Fruit fly (Drosophila melanogaster) whole organism, embryonic: Measurements from ENCODE around the gene Cdc23.
A peak's percentile ranks its signal among the peaks of the same experiment; 100 is the strongest.

Source experiments
- Bdp1 ChIP-seq: fragments of 200-800 bp; sonication (Bioruptor generic); optimal IDR thresholded peaks from 3 replicates; lab custom pipeline; 2016; ENCODE audit warnings: missing biosample characterization, missing genetic modification characterization
- Blimp-1 ChIP-seq: fragments of 200-800 bp; sonication (Bioruptor generic); optimal IDR thresholded peaks from 3 replicates; lab custom pipeline; 2018; ENCODE audit warnings: missing biosample characterization, missing genetic modification characterization, mild to moderate bottlenecking, moderate library complexity, missing genetic modification reagents
- C15 ChIP-seq: fragments of 200-800 bp; sonication (Bioruptor generic); IDR thresholded peaks from 3 replicates; pipeline ENCODE4 v1.3.6; 2022; ENCODE audit warnings: missing biosample characterization, missing genetic modification characterization
- CG10431 ChIP-seq: fragments of 200-800 bp; sonication (Bioruptor generic); optimal IDR thresholded peaks from 3 replicates; lab custom pipeline; 2018; ENCODE audit warnings: missing biosample characterization, mild to moderate bottlenecking, missing genetic modification characterization
- CG11085 ChIP-seq: fragments of 200-800 bp; sonication (Bioruptor generic); IDR thresholded peaks from 2 replicates; pipeline ENCODE4 v1.3.6; 2022; ENCODE audit warnings: missing biosample characterization, missing genetic modification characterization
- CG11093 ChIP-seq: fragments of 200-800 bp; sonication (Bioruptor generic); IDR thresholded peaks from 3 replicates; pipeline ENCODE4 v1.3.6; 2022; ENCODE audit warnings: missing biosample characterization, missing genetic modification characterization
- CG1603 ChIP-seq: fragments of 200-800 bp; sonication (Bioruptor generic); optimal IDR thresholded peaks from 2 replicates; lab custom pipeline; 2019; ENCODE audit warnings: missing biosample characterization, mild to moderate bottlenecking, missing genetic modification characterization, moderate library complexity
- CG1647 ChIP-seq: fragments of 200-800 bp; sonication (Bioruptor generic); optimal IDR thresholded peaks from 3 replicates; lab custom pipeline; 2016; ENCODE audit warnings: missing biosample characterization, missing genetic modification characterization
- CG16815 ChIP-seq: fragments of 200-800 bp; sonication (Bioruptor generic); optimal IDR thresholded peaks from 3 replicates; lab custom pipeline; 2017; ENCODE audit warnings: missing biosample characterization, mild to moderate bottlenecking, missing genetic modification characterization
- CG17359 ChIP-seq: fragments of 200-800 bp; sonication (Bioruptor generic); optimal IDR thresholded peaks from 3 replicates; lab custom pipeline; 2018; ENCODE audit warnings: missing biosample characterization, mild to moderate bottlenecking, missing genetic modification characterization, moderate library complexity
- CG17912 ChIP-seq: fragments of 200-800 bp; sonication (Bioruptor generic); optimal IDR thresholded peaks from 2 replicates; lab custom pipeline; 2018; ENCODE audit warnings: missing biosample characterization, mild to moderate bottlenecking, missing genetic modification characterization
- CG2712 ChIP-seq: fragments of 200-800 bp; optimal IDR thresholded peaks from 3 replicates; lab custom pipeline; 2019; ENCODE audit warnings: missing biosample characterization, mild to moderate bottlenecking, missing genetic modification characterization, moderate library complexity
- CG3726 ChIP-seq: fragments of 200-800 bp; sonication (Bioruptor generic); IDR thresholded peaks from 3 replicates; pipeline ENCODE4, ENCODE4 v1.3.6; 2022; ENCODE audit warnings: missing biosample characterization, missing genetic modification characterization
- CG3995 ChIP-seq: fragments of 200-800 bp; sonication (Bioruptor generic); optimal IDR thresholded peaks from 3 replicates; lab custom pipeline; 2016; ENCODE audit warnings: missing biosample characterization, missing genetic modification characterization
- CG5245 ChIP-seq: fragments of 200-800 bp; sonication (Bioruptor generic); optimal IDR thresholded peaks from 3 replicates; lab custom pipeline; 2016; ENCODE audit warnings: missing biosample characterization, missing genetic modification characterization
- CG6689 ChIP-seq: fragments of 200-800 bp; sonication (Bioruptor generic); IDR thresholded peaks from 2 replicates; pipeline ENCODE4 v1.3.6; 2022; ENCODE audit warnings: missing biosample characterization, missing genetic modification characterization
- CG6813 ChIP-seq: fragments of 200-800 bp; sonication (Bioruptor generic); optimal IDR thresholded peaks from 2 replicates; lab custom pipeline; 2017; ENCODE audit warnings: missing biosample characterization, missing genetic modification characterization, mild to moderate bottlenecking, moderate library complexity, missing genetic modification reagents
- CG7987 ChIP-seq: fragments of 200-800 bp; sonication (Bioruptor generic); optimal IDR thresholded peaks from 2 replicates; lab custom pipeline; 2018; ENCODE audit warnings: missing biosample characterization, mild to moderate bottlenecking, missing genetic modification characterization, moderate library complexity
- CG8089 ChIP-seq: fragments of 200-800 bp; sonication (Bioruptor generic); optimal IDR thresholded peaks from 3 replicates; lab custom pipeline; 2016; ENCODE audit warnings: missing biosample characterization, missing genetic modification characterization
- CG8281 ChIP-seq: fragments of 200-800 bp; sonication (Bioruptor generic); optimal IDR thresholded peaks from 2 replicates; lab custom pipeline; 2018; ENCODE audit warnings: missing biosample characterization, mild to moderate bottlenecking, missing genetic modification characterization, moderate library complexity
- CG8388 ChIP-seq: fragments of 200-800 bp; sonication (Bioruptor generic); optimal IDR thresholded peaks from 2 replicates; lab custom pipeline; 2019; ENCODE audit warnings: missing biosample characterization, mild to moderate bottlenecking, missing genetic modification characterization, moderate library complexity
- CG9727 ChIP-seq: fragments of 200-800 bp; sonication (Bioruptor generic); optimal IDR thresholded peaks from 3 replicates; lab custom pipeline; 2017; ENCODE audit warnings: missing biosample characterization, mild to moderate bottlenecking, missing genetic modification characterization
- CTCF ChIP-seq: fragments of 200-800 bp; sonication (Bioruptor generic); optimal IDR thresholded peaks from 2 replicates; lab custom pipeline; 2017; ENCODE audit warnings: missing biosample characterization, mild to moderate bottlenecking, missing genetic modification characterization, moderate library complexity
- Dbx ChIP-seq: fragments of 200-800 bp; sonication (Bioruptor generic); IDR thresholded peaks from 3 replicates; pipeline ENCODE4 v1.3.6; 2022; ENCODE audit warnings: missing biosample characterization, missing genetic modification characterization
- ERR ChIP-seq: fragments of 200-800 bp; sonication (Bioruptor generic); optimal IDR thresholded peaks from 2 replicates; lab custom pipeline; 2016; ENCODE audit warnings: missing biosample characterization, missing genetic modification characterization
- H2.0 ChIP-seq: fragments of 200-800 bp; sonication (Bioruptor generic); IDR thresholded peaks from 2 replicates; pipeline ENCODE4 v1.3.6; 2022; ENCODE audit warnings: missing biosample characterization, missing genetic modification characterization
- Hmr ChIP-seq: fragments of 200-800 bp; sonication (Bioruptor generic); optimal IDR thresholded peaks from 3 replicates; lab custom pipeline; 2017; ENCODE audit warnings: mild to moderate bottlenecking, missing biosample characterization, missing genetic modification reagents, missing genetic modification characterization
- Hr51 ChIP-seq, 2 experiments: fragments of 200-800 bp; sonication (Bioruptor generic); optimal IDR thresholded peaks; 2 replicates in 1 of 2; 3 replicates in 1 of 2; lab custom pipeline; 2016 to 2018; ENCODE audit warnings: missing biosample characterization in 2 of 2, missing genetic modification characterization in 2 of 2, mild to moderate bottlenecking in 1 of 2, moderate library complexity in 1 of 2
- Lhr ChIP-seq: fragments of 200-800 bp; sonication (Bioruptor generic); optimal IDR thresholded peaks from 3 replicates; lab custom pipeline; 2017; ENCODE audit warnings: mild to moderate bottlenecking, missing biosample characterization, missing genetic modification reagents, missing genetic modification characterization
- Nf-YA ChIP-seq: fragments of 200-800 bp; sonication (Bioruptor generic); IDR thresholded peaks from 2 replicates; pipeline ENCODE4 v1.3.6; 2022; ENCODE audit warnings: missing biosample characterization, missing genetic modification characterization
- Optix ChIP-seq: fragments of 200-800 bp; sonication (Bioruptor generic); IDR thresholded peaks from 3 replicates; pipeline ENCODE4 v1.3.6; 2022; ENCODE audit warnings: missing biosample characterization, missing genetic modification characterization
- Six4 ChIP-seq: fragments of 200-800 bp; sonication (Bioruptor generic); optimal IDR thresholded peaks from 2 replicates; lab custom pipeline; 2016; ENCODE audit warnings: missing biosample characterization, missing genetic modification characterization
- Sry-β ChIP-seq: fragments of 200-800 bp; sonication (Bioruptor generic); optimal IDR thresholded peaks from 2 replicates; lab custom pipeline; 2018; ENCODE audit warnings: missing biosample characterization, mild to moderate bottlenecking, missing genetic modification characterization, moderate library complexity
- Taf1 ChIP-seq: fragments of 200-800 bp; sonication (Bioruptor generic); IDR thresholded peaks from 2 replicates; pipeline ENCODE4 v1.3.6; 2022; ENCODE audit warnings: missing biosample characterization, missing genetic modification characterization
- Trl ChIP-seq, 3 experiments: fragments of >200 bp in 2 of 3; fragments of 200-800 bp in 1 of 3; sonication (Bioruptor generic) in 1 of 3; optimal IDR thresholded peaks; 2 replicates in 1 of 3; 3 replicates in 2 of 3; lab custom pipeline; 2016 to 2017; ENCODE audit warnings: missing biosample characterization in 1 of 3, missing genetic modification characterization in 1 of 3
- ap ChIP-seq: fragments of 200-800 bp; sonication (Bioruptor generic); IDR thresholded peaks from 2 replicates; pipeline ENCODE4 v1.3.6; 2022; ENCODE audit warnings: missing biosample characterization, missing genetic modification characterization
- bbx ChIP-seq: fragments of 200-800 bp; sonication (Bioruptor generic); IDR thresholded peaks from 2 replicates; pipeline ENCODE4 v1.3.6; 2022; ENCODE audit warnings: missing biosample characterization, missing genetic modification characterization; ENCODE audit not compliant: partially characterized antibody
- bigmax ChIP-seq: fragments of 200-800 bp; sonication (Bioruptor generic); optimal IDR thresholded peaks from 2 replicates; lab custom pipeline; 2018; ENCODE audit warnings: missing biosample characterization, mild to moderate bottlenecking, missing genetic modification characterization
- chm ChIP-seq: fragments of 200-800 bp; sonication (Bioruptor generic); IDR thresholded peaks from 2 replicates; pipeline ENCODE4 v1.3.6; 2022; ENCODE audit warnings: missing biosample characterization, missing genetic modification characterization
- crc ChIP-seq: fragments of 200-800 bp; sonication (Bioruptor generic); optimal IDR thresholded peaks from 2 replicates; lab custom pipeline; 2016; ENCODE audit warnings: missing biosample characterization, missing genetic modification characterization
- dpn ChIP-seq, 2 experiments: fragments of 200-800 bp; sonication (Bioruptor generic); optimal IDR thresholded peaks; 3 replicates each; lab custom pipeline; 2016; ENCODE audit warnings: missing biosample characterization in 2 of 2, missing genetic modification characterization in 2 of 2
- emc ChIP-seq: fragments of 200-800 bp; sonication (Bioruptor generic); optimal IDR thresholded peaks from 2 replicates; lab custom pipeline; 2016; ENCODE audit warnings: missing biosample characterization, missing genetic modification characterization
- fd64A ChIP-seq: fragments of 200-800 bp; sonication (Bioruptor generic); optimal IDR thresholded peaks from 3 replicates; lab custom pipeline; 2018; ENCODE audit warnings: missing biosample characterization, mild to moderate bottlenecking, missing genetic modification characterization
- fu2 ChIP-seq: fragments of 200-800 bp; sonication (Bioruptor generic); optimal IDR thresholded peaks from 2 replicates; lab custom pipeline; 2016; ENCODE audit warnings: missing biosample characterization, missing genetic modification characterization
- gsb ChIP-seq: fragments of 200-800 bp; sonication (Bioruptor generic); IDR thresholded peaks from 2 replicates; pipeline ENCODE4 v1.3.6; 2022; ENCODE audit warnings: missing biosample characterization, missing genetic modification characterization
- gt ChIP-seq: fragments of 200-800 bp; sonication (Bioruptor generic); IDR thresholded peaks from 2 replicates; pipeline ENCODE4 v1.3.6; 2022; ENCODE audit warnings: missing biosample characterization, missing genetic modification characterization
- ham ChIP-seq: fragments of 200-800 bp; sonication (Bioruptor generic); IDR thresholded peaks from 2 replicates; pipeline ENCODE4 v1.3.6; 2022; ENCODE audit warnings: missing biosample characterization, missing genetic modification characterization
- insv ChIP-seq, 2 experiments: fragments of 200-800 bp; sonication (Bioruptor generic); optimal IDR thresholded peaks; 3 replicates each; lab custom pipeline; 2016 to 2018; ENCODE audit warnings: missing biosample characterization in 2 of 2, missing genetic modification characterization in 2 of 2
- pzg ChIP-seq: fragments of 200-800 bp; sonication (Bioruptor generic); optimal IDR thresholded peaks from 3 replicates; lab custom pipeline; 2018; ENCODE audit warnings: missing biosample characterization, mild to moderate bottlenecking, missing genetic modification characterization, moderate library complexity
- rib ChIP-seq: fragments of 200-800 bp; sonication (Bioruptor generic); IDR thresholded peaks from 2 replicates; pipeline ENCODE4 v1.3.6; 2022; ENCODE audit warnings: missing biosample characterization, missing genetic modification characterization
- tap ChIP-seq: fragments of 200-800 bp; optimal IDR thresholded peaks from 3 replicates; lab custom pipeline; 2019; ENCODE audit warnings: missing biosample characterization, mild to moderate bottlenecking, missing genetic modification characterization, moderate library complexity
- vfl ChIP-seq: fragments of 200-800 bp; sonication (Bioruptor generic); optimal IDR thresholded peaks from 2 replicates; lab custom pipeline; 2016; ENCODE audit warnings: missing biosample characterization, missing genetic modification characterization

Gene Cdc23

dm6 chr2L:20464385-20464784, 5.2 kb downstream of the Cdc23 start (continued):
- TF ChIP-seq CG3726 (GFP tag; lab: Robert Waterston, UW) = no peak
- no peak for TF ChIP-seq CG7987 (GFP tag; lab: Kevin White, UChicago)
- no peak for TF ChIP-seq emc
- TF ChIP-seq CG16815 = no peak
- TF ChIP-seq CG8281 (tag; lab: Kevin White, UChicago) = no peak
- TF ChIP-seq Bdp1 = no peak
- peak; percentile 7 for TF ChIP-seq tap (tag; lab: Kevin White, UChicago)
- TF ChIP-seq dpn (GFP tag; optimal IDR thresholded peaks at IDR 0.05; lab: Kevin White, UChicago) = peak in 1 of 2 experiments; percentile 32
- no peak for TF ChIP-seq vfl
- no peak for TF ChIP-seq CG6689 (GFP tag; lab: Robert Waterston, UW)
- TF ChIP-seq Dbx (GFP tag; lab: Robert Waterston, UW) = no peak
- no peak for TF ChIP-seq CG1647 (GFP tag; lab: Kevin White, UChicago)
- TF ChIP-seq gt (GFP tag; lab: Robert Waterston, UW) = no peak
- 0 out of 2 replicates have a peak, but pooled peaks have one; percentile 17 for TF ChIP-seq chm
- TF ChIP-seq ap (GFP tag; lab: Robert Waterston, UW) = no peak
- 0 out of 2 replicates have a peak, but pooled peaks have one; percentile 9 for TF ChIP-seq gsb (GFP tag; lab: Robert Waterston, UW)
- no peak for TF ChIP-seq fu2 (GFP tag; lab: Kevin White, UChicago)
- TF ChIP-seq CG5245 (GFP tag; lab: Kevin White, UChicago) = no peak
- TF ChIP-seq Nf-YA (GFP tag; lab: Robert Waterston, UW) = no peak
- peak; percentile 42 for TF ChIP-seq CG2712 (tag; lab: Kevin White, UChicago)
- peak; percentile 46 for TF ChIP-seq Lhr
- peak; percentile 31 for TF ChIP-seq Hmr (GFP tag; lab: Kevin White, UChicago)
- TF ChIP-seq bigmax (GFP tag; lab: Kevin White, UChicago) = no peak
- TF ChIP-seq CG8388 = no peak
- no peak for TF ChIP-seq CG11085 (GFP tag; lab: Robert Waterston, UW)
- TF ChIP-seq Blimp-1 (GFP tag; lab: Kevin White, UChicago) = no peak
- TF ChIP-seq Hr51 (GFP tag; optimal IDR thresholded peaks at IDR 0.05; lab: Kevin White, UChicago) = peak in 1 of 2 experiments; percentile 35
- no peak for TF ChIP-seq Optix (GFP tag; lab: Robert Waterston, UW)
- TF ChIP-seq insv (GFP tag; optimal IDR thresholded peaks at IDR 0.05; lab: Kevin White, UChicago) = peak in 1 of 2 experiments; percentile 15
- no peak for TF ChIP-seq ham (GFP tag; lab: Robert Waterston, UW)
- TF ChIP-seq ERR (GFP tag; lab: Kevin White, UChicago) = no peak
- TF ChIP-seq pzg (GFP tag; lab: Kevin White, UChicago) = peak; percentile 5
- TF ChIP-seq CG1603 (tag; lab: Kevin White, UChicago) = peak; percentile 46
- peak; percentile 10 for TF ChIP-seq CG10431 (GFP tag; lab: Kevin White, UChicago)
- TF ChIP-seq C15 = no peak
- no peak for TF ChIP-seq Taf1 (GFP tag; lab: Robert Waterston, UW)
- no peak for TF ChIP-seq CG6813
- TF ChIP-seq Six4 (GFP tag; lab: Kevin White, UChicago) = no peak
- TF ChIP-seq CG11093 = no peak
- no peak for TF ChIP-seq fd64A (GFP tag; lab: Kevin White, UChicago)
- no peak for TF ChIP-seq Trl (optimal IDR thresholded peaks at IDR 0.05; lab: Kevin White, UChicago)
- TF ChIP-seq Trl (GFP tag; optimal IDR thresholded peaks at IDR 0.05; lab: Kevin White, UChicago) = no peak
- TF ChIP-seq H2.0 = no peak
- no peak for TF ChIP-seq rib (GFP tag; lab: Robert Waterston, UW)
- TF ChIP-seq CG3995 (GFP tag; lab: Kevin White, UChicago) = no peak
- peak; percentile 30; the same call in 1 of the 2 replicates for TF ChIP-seq bbx (GFP tag; lab: Robert Waterston, UW)
- no peak for TF ChIP-seq Sry-β (GFP tag; lab: Kevin White, UChicago)
- no peak for TF ChIP-seq crc (GFP tag; lab: Kevin White, UChicago)
- TF ChIP-seq CG17359 = peak; percentile 47
- TF ChIP-seq CTCF (GFP tag; lab: Kevin White, UChicago) = peak; percentile 94
- no peak for TF ChIP-seq CG17912 (GFP tag; lab: Kevin White, UChicago)
- no peak for TF ChIP-seq CG9727
- TF ChIP-seq CG8089 (GFP tag; lab: Kevin White, UChicago) = no peak
